Fruit fly (Drosophila melanogaster) whole organism, embryonic: Measurements from ENCODE around the gene Ras85D.
A peak's percentile ranks its signal among the peaks of the same experiment; 100 is the strongest.

Source experiments
- CG17361 ChIP-seq: fragments of 200-800 bp; sonication (Bioruptor generic); IDR thresholded peaks from 3 replicates; pipeline ENCODE4 v1.3.6; 2022; ENCODE audit warnings: missing biosample characterization, missing genetic modification characterization
- CG17385 ChIP-seq: fragments of 200-800 bp; sonication (Bioruptor generic); optimal IDR thresholded peaks from 3 replicates; lab custom pipeline; 2018; ENCODE audit warnings: missing biosample characterization, mild to moderate bottlenecking, missing genetic modification characterization
- psq ChIP-seq: fragments of 200-800 bp; sonication (Bioruptor generic); optimal IDR thresholded peaks from 2 replicates; lab custom pipeline; 2017; ENCODE audit warnings: missing biosample characterization, missing genetic modification characterization

dm6 chr3R:9534125-9534496 is 21.2 kb upstream of the Ras85D start:
- peak; percentile 72 for TF ChIP-seq psq (GFP tag; lab: Kevin White, UChicago)
- peak; percentile 89 for TF ChIP-seq CG17385 (GFP tag; lab: Kevin White, UChicago)
- peak; percentile 97 for TF ChIP-seq CG17361 (GFP tag; lab: Robert Waterston, UW)
